Fruit fly (Drosophila melanogaster) whole organism, embryonic: ENCODE results near the gene CG32462.

Experiments
- Aef1 ChIP-seq: fragments of 200-800 bp; sonication (Bioruptor generic); IDR thresholded peaks from 3 replicates; pipeline ENCODE4 v1.3.6; 2022; ENCODE audit warnings: missing biosample characterization, missing genetic modification characterization
- Antp ChIP-seq: fragments of 200-800 bp; sonication (Bioruptor generic); optimal IDR thresholded peaks from 3 replicates; lab custom pipeline; 2016; ENCODE audit warnings: missing biosample characterization, missing genetic modification characterization
- Atf6 ChIP-seq: fragments of 200-800 bp; sonication (Bioruptor generic); IDR thresholded peaks from 2 replicates; pipeline ENCODE4 v1.3.6; 2022; ENCODE audit warnings: missing biosample characterization, missing genetic modification characterization
- BtbVII ChIP-seq: fragments of 200-800 bp; sonication (Bioruptor generic); optimal IDR thresholded peaks from 3 replicates; lab custom pipeline; 2017; ENCODE audit warnings: missing biosample characterization, mild to moderate bottlenecking, missing genetic modification characterization
- CG10209 ChIP-seq: fragments of 200-800 bp; sonication (Bioruptor generic); optimal IDR thresholded peaks from 3 replicates; lab custom pipeline; 2017; ENCODE audit warnings: missing biosample characterization, mild to moderate bottlenecking, missing genetic modification characterization, missing genetic modification reagents
- CG11085 ChIP-seq: fragments of 200-800 bp; sonication (Bioruptor generic); IDR thresholded peaks from 2 replicates; pipeline ENCODE4 v1.3.6; 2022; ENCODE audit warnings: missing biosample characterization, missing genetic modification characterization
- CG12219 ChIP-seq: fragments of 200-800 bp; sonication (Bioruptor generic); optimal IDR thresholded peaks from 3 replicates; lab custom pipeline; 2018; ENCODE audit warnings: missing biosample characterization, mild to moderate bottlenecking, missing genetic modification characterization
- CG13287 ChIP-seq: fragments of 200-800 bp; sonication (Bioruptor generic); IDR thresholded peaks from 2 replicates; pipeline ENCODE4 v1.3.6; 2022; ENCODE audit warnings: missing biosample characterization, missing genetic modification characterization; ENCODE audit not compliant: partially characterized antibody
- CG13775 ChIP-seq: fragments of 200-800 bp; sonication (Bioruptor generic); optimal IDR thresholded peaks from 3 replicates; lab custom pipeline; 2017; ENCODE audit warnings: missing biosample characterization, mild to moderate bottlenecking, missing genetic modification characterization
- CG17829 ChIP-seq: fragments of 200-800 bp; optimal IDR thresholded peaks from 2 replicates; lab custom pipeline; 2019; ENCODE audit warnings: missing biosample characterization, mild to moderate bottlenecking, missing genetic modification characterization, moderate library complexity
- CG18619 ChIP-seq: fragments of 200-800 bp; sonication (Bioruptor generic); optimal IDR thresholded peaks from 3 replicates; lab custom pipeline; 2017; ENCODE audit warnings: missing biosample characterization, mild to moderate bottlenecking, missing genetic modification characterization
- CG4820 ChIP-seq: fragments of 200-800 bp; sonication (Bioruptor generic); optimal IDR thresholded peaks from 3 replicates; lab custom pipeline; 2016; ENCODE audit warnings: missing biosample characterization, missing genetic modification characterization
- CG6683 ChIP-seq: fragments of 200-800 bp; sonication (Bioruptor generic); optimal IDR thresholded peaks from 2 replicates; lab custom pipeline; 2017; ENCODE audit warnings: missing biosample characterization, mild to moderate bottlenecking, missing genetic modification characterization, missing genetic modification reagents
- CG6854 ChIP-seq: fragments of 200-800 bp; sonication (Bioruptor generic); optimal IDR thresholded peaks from 3 replicates; lab custom pipeline; 2017; ENCODE audit warnings: missing biosample characterization, mild to moderate bottlenecking, missing genetic modification characterization
- CG7556 ChIP-seq: fragments of 200-800 bp; sonication (Bioruptor generic); optimal IDR thresholded peaks from 2 replicates; lab custom pipeline; 2017; ENCODE audit warnings: missing biosample characterization, mild to moderate bottlenecking, missing genetic modification characterization
- CG7963 ChIP-seq: fragments of 200-800 bp; sonication (Bioruptor generic); IDR thresholded peaks from 3 replicates; pipeline ENCODE4 v1.3.6; 2022; ENCODE audit warnings: missing biosample characterization, missing genetic modification characterization; ENCODE audit not compliant: partially characterized antibody
- CG8290 ChIP-seq, 3 experiments: fragments of 200-800 bp; sonication (Bioruptor generic); optimal IDR thresholded peaks; 2 replicates each; lab custom pipeline; 2016 to 2019; ENCODE audit warnings: missing biosample characterization in 3 of 3, missing genetic modification characterization in 3 of 3, mild to moderate bottlenecking in 2 of 3, moderate library complexity in 1 of 3
- CG8765 ChIP-seq: fragments of 200-800 bp; sonication (Bioruptor generic); IDR thresholded peaks from 2 replicates; pipeline ENCODE4 v1.3.6; 2022; ENCODE audit warnings: missing biosample characterization, missing genetic modification characterization
- CrebB ChIP-seq: fragments of 200-800 bp; sonication (Bioruptor generic); optimal IDR thresholded peaks from 3 replicates; lab custom pipeline; 2018; ENCODE audit warnings: missing biosample characterization, mild to moderate bottlenecking, missing genetic modification characterization
- Dll ChIP-seq: fragments of 200-800 bp; sonication (Bioruptor generic); IDR thresholded peaks from 4 replicates; pipeline ENCODE4 v1.3.6; 2022; ENCODE audit warnings: missing biosample characterization, missing genetic modification characterization; ENCODE audit not compliant: partially characterized antibody
- Ets97D ChIP-seq: fragments of 200-800 bp; sonication (Bioruptor generic); optimal IDR thresholded peaks from 3 replicates; lab custom pipeline; 2016; ENCODE audit warnings: missing biosample characterization, missing genetic modification characterization
- Kr ChIP-seq: fragments of 200-800 bp; sonication (Bioruptor generic); optimal IDR thresholded peaks from 2 replicates; lab custom pipeline; 2017; ENCODE audit warnings: missing biosample characterization, mild to moderate bottlenecking, missing genetic modification characterization
- Lhr ChIP-seq: fragments of 200-800 bp; sonication (Bioruptor generic); optimal IDR thresholded peaks from 3 replicates; lab custom pipeline; 2017; ENCODE audit warnings: mild to moderate bottlenecking, missing biosample characterization, missing genetic modification reagents, missing genetic modification characterization
- Max ChIP-seq: fragments of 200-800 bp; sonication (Bioruptor generic); optimal IDR thresholded peaks from 2 replicates; lab custom pipeline; 2016; ENCODE audit warnings: missing biosample characterization, mild to moderate bottlenecking, missing genetic modification characterization
- Oaz ChIP-seq: fragments of 200-800 bp; sonication (Bioruptor generic); IDR thresholded peaks from 2 replicates; pipeline ENCODE4 v1.3.6; 2022; ENCODE audit warnings: missing biosample characterization, missing genetic modification characterization
- Ravus ChIP-seq: fragments of 200-800 bp; sonication (Bioruptor generic); IDR thresholded peaks from 2 replicates; pipeline ENCODE4 v1.3.6; 2022; ENCODE audit warnings: missing biosample characterization, missing genetic modification characterization
- Spps ChIP-seq: fragments of 200-800 bp; sonication (Bioruptor generic); optimal IDR thresholded peaks from 2 replicates; lab custom pipeline; 2018; ENCODE audit warnings: missing biosample characterization, mild to moderate bottlenecking, missing genetic modification characterization
- Stat92E ChIP-seq, 3 experiments: fragments of >200 bp in 2 of 3; fragments of 200-800 bp in 1 of 3; sonication (Bioruptor generic) in 1 of 3; optimal IDR thresholded peaks; 2 replicates each; lab custom pipeline; 2017 to 2019; ENCODE audit warnings: missing biosample characterization in 3 of 3, missing genetic modification characterization in 3 of 3, mild to moderate bottlenecking in 1 of 3, moderate library complexity in 1 of 3
- TFAM ChIP-seq: fragments of 200-800 bp; sonication (Bioruptor generic); optimal IDR thresholded peaks from 2 replicates; lab custom pipeline; 2017; ENCODE audit warnings: missing biosample characterization, missing genetic modification characterization, inconsistent platforms
- az2 ChIP-seq: fragments of 200-800 bp; sonication (Bioruptor generic); optimal IDR thresholded peaks from 3 replicates; lab custom pipeline; 2016; ENCODE audit warnings: missing biosample characterization, missing genetic modification characterization
- bab2 ChIP-seq: fragments of 200-800 bp; sonication (Bioruptor generic); optimal IDR thresholded peaks from 2 replicates; lab custom pipeline; 2016; ENCODE audit warnings: missing biosample characterization, missing genetic modification characterization
- bigmax ChIP-seq: fragments of 200-800 bp; sonication (Bioruptor generic); optimal IDR thresholded peaks from 2 replicates; lab custom pipeline; 2018; ENCODE audit warnings: missing biosample characterization, mild to moderate bottlenecking, missing genetic modification characterization
- cg ChIP-seq: fragments of 200-800 bp; sonication (Bioruptor generic); optimal IDR thresholded peaks from 3 replicates; lab custom pipeline; 2019; ENCODE audit warnings: missing biosample characterization, mild to moderate bottlenecking, missing genetic modification characterization, moderate library complexity
- chinmo ChIP-seq: fragments of 200-800 bp; sonication (Bioruptor generic); IDR thresholded peaks from 4 replicates; pipeline ENCODE4 v1.3.6; 2022; ENCODE audit warnings: missing biosample characterization, missing genetic modification characterization; ENCODE audit not compliant: partially characterized antibody
- ci ChIP-seq: fragments of 200-800 bp; sonication (Bioruptor generic); IDR thresholded peaks from 3 replicates; pipeline ENCODE4 v1.3.6; 2022; ENCODE audit warnings: missing biosample characterization, missing genetic modification characterization
- dmrt99B ChIP-seq: fragments of 200-800 bp; sonication (Bioruptor generic); optimal IDR thresholded peaks from 2 replicates; lab custom pipeline; 2018; ENCODE audit warnings: missing biosample characterization, mild to moderate bottlenecking, missing genetic modification characterization, moderate library complexity
- ems ChIP-seq: fragments of 200-800 bp; sonication (Bioruptor generic); optimal IDR thresholded peaks from 3 replicates; lab custom pipeline; 2016; ENCODE audit warnings: missing biosample characterization, missing genetic modification characterization
- ewg ChIP-seq: fragments of 200-800 bp; sonication (Bioruptor generic); optimal IDR thresholded peaks from 3 replicates; lab custom pipeline; 2017; ENCODE audit warnings: mild to moderate bottlenecking, missing biosample characterization, missing genetic modification reagents, missing genetic modification characterization
- jing ChIP-seq: fragments of 200-800 bp; sonication (Bioruptor generic); optimal IDR thresholded peaks from 2 replicates; lab custom pipeline; 2018; ENCODE audit warnings: missing biosample characterization, mild to moderate bottlenecking, missing genetic modification characterization
- lab ChIP-seq: fragments of 200-800 bp; sonication (Bioruptor generic); optimal IDR thresholded peaks from 3 replicates; lab custom pipeline; 2017; ENCODE audit warnings: missing biosample characterization, missing genetic modification characterization, mild to moderate bottlenecking, moderate library complexity, missing genetic modification reagents
- odd ChIP-seq: fragments of 200-800 bp; sonication (Bioruptor generic); optimal IDR thresholded peaks from 2 replicates; lab custom pipeline; 2017; ENCODE audit warnings: missing biosample characterization, mild to moderate bottlenecking, missing genetic modification characterization
- pfk ChIP-seq: fragments of 200-800 bp; sonication (Bioruptor generic); optimal IDR thresholded peaks from 2 replicates; lab custom pipeline; 2018; ENCODE audit warnings: missing biosample characterization, mild to moderate bottlenecking, missing genetic modification characterization, moderate library complexity
- psq ChIP-seq: fragments of 200-800 bp; sonication (Bioruptor generic); optimal IDR thresholded peaks from 2 replicates; lab custom pipeline; 2017; ENCODE audit warnings: missing biosample characterization, missing genetic modification characterization
- pzg ChIP-seq: fragments of 200-800 bp; sonication (Bioruptor generic); optimal IDR thresholded peaks from 3 replicates; lab custom pipeline; 2018; ENCODE audit warnings: missing biosample characterization, mild to moderate bottlenecking, missing genetic modification characterization, moderate library complexity
- sim ChIP-seq: fragments of 200-800 bp; sonication (Bioruptor generic); IDR thresholded peaks from 2 replicates; pipeline ENCODE4 v1.3.6; 2022; ENCODE audit warnings: missing biosample characterization, missing genetic modification characterization
- slbo ChIP-seq: fragments of 200-800 bp; sonication (Bioruptor generic); IDR thresholded peaks from 2 replicates; pipeline ENCODE4 v1.3.6; 2022; ENCODE audit warnings: missing biosample characterization, missing genetic modification characterization
- tgo ChIP-seq: fragments of 200-800 bp; sonication (Bioruptor generic); IDR thresholded peaks from 3 replicates; pipeline ENCODE4 v1.3.6; 2022; ENCODE audit warnings: missing biosample characterization, missing genetic modification characterization
- toy ChIP-seq: fragments of 200-800 bp; sonication (Bioruptor generic); IDR thresholded peaks from 2 replicates; pipeline ENCODE4 v1.3.6; 2022; ENCODE audit warnings: missing biosample characterization, missing genetic modification characterization
- twi ChIP-seq: fragments of 200-800 bp; optimal IDR thresholded peaks from 2 replicates; lab custom pipeline; 2019; ENCODE audit warnings: missing biosample characterization, mild to moderate bottlenecking, missing genetic modification characterization, moderate library complexity

CG32462 gene

DNA sequence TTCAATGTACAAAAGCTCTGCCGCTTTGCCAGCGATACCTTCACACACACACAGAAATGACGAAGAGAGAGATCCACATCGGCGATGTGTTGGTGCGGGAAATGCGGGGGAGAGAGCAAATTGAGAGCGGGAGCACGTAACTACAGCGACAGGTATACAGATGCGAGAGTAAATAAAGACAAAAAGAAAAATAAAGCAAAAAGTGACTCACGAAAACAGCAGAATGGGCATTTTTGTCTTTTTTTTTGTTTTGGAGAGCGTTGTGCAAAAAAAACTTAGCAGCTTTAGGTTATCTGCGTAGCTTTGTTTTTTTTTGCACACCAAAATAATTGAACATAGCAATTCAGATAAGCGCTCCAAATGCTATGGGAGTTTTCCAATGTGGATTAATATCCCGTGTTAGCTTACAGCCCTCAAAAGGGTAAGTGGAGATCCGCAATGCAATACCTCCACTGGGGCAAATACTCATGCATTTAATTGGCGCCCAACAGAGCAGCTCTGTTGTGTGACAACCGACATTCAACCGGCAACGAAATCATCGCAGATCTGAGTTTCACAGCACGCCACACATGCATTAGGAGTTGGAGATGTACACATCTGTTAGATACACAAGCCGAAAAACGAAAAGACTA lies 30.7 kb downstream of the CG32462 start (continued):
- TF ChIP-seq BtbVII (GFP tag; lab: Kevin White, UChicago) (no peak), Ravus (no peak), odd (no peak), pfk (GFP tag; lab: Kevin White, UChicago) (no peak), Spps (tag; lab: Kevin White, UChicago) (no peak), Oaz (GFP tag; lab: Robert Waterston, UW) (no peak), cg (GFP tag; lab: Kevin White, UChicago) (peak; percentile 86), CG8765 (no peak), CG13287 (peak; percentile 40; the same call in 1 of the 2 replicates), ewg (GFP tag; lab: Kevin White, UChicago) (no peak), toy (GFP tag; lab: Robert Waterston, UW) (no peak), CG11085 (no peak), psq (GFP tag; lab: Kevin White, UChicago) (no peak), CG12219 (GFP tag; lab: Kevin White, UChicago) (no peak), dmrt99B (tag; lab: Kevin White, UChicago) (no peak), CrebB (tag; lab: Kevin White, UChicago) (no peak), Aef1 (GFP tag; lab: Robert Waterston, UW) (no peak), CG17829 (tag; lab: Kevin White, UChicago) (no peak), tgo (GFP tag; lab: Robert Waterston, UW) (no peak), Kr (no peak), CG6854 (no peak), Max (GFP tag; lab: Kevin White, UChicago) (no peak), chinmo (GFP tag; lab: Robert Waterston, UW) (peak; percentile 87; the same call in 2 of the 4 replicates), CG7963 (no peak), Ets97D (GFP tag; lab: Kevin White, UChicago) (no peak), pzg (GFP tag; lab: Kevin White, UChicago) (no peak), lab (GFP tag; lab: Kevin White, UChicago) (peak; percentile 48), slbo (GFP tag; lab: Robert Waterston, UW) (no peak), sim (GFP tag; lab: Robert Waterston, UW) (no peak), Lhr (GFP tag; lab: Kevin White, UChicago) (no peak), Antp (no peak), ems (GFP tag; lab: Kevin White, UChicago) (no peak), ci (0 out of 3 replicates have a peak, but pooled peaks have one; percentile 29), twi (no peak), az2 (no peak), jing (GFP tag; lab: Kevin White, UChicago) (no peak), Stat92E (GFP tag; optimal IDR thresholded peaks at IDR 0.05; lab: Kevin White, UChicago) (no peak), CG18619 (GFP tag; lab: Kevin White, UChicago) (no peak), CG10209 (GFP tag; lab: Kevin White, UChicago) (no peak), CG7556 (GFP tag; lab: Kevin White, UChicago) (no peak), Dll (GFP tag; lab: Robert Waterston, UW) (no peak), Atf6 (GFP tag; lab: Robert Waterston, UW) (peak; percentile 46), CG8290 (GFP tag; optimal IDR thresholded peaks at IDR 0.05; lab: Kevin White, UChicago) (no peak), CG8290 (tag; optimal IDR thresholded peaks at IDR 0.05; lab: Kevin White, UChicago) (peak in 1 of 2 experiments; percentile 51), bab2 (no peak), CG6683 (no peak), bigmax (no peak), CG13775 (GFP tag; lab: Kevin White, UChicago) (no peak), CG4820 (GFP tag; lab: Kevin White, UChicago) (no peak), TFAM (GFP tag; lab: Kevin White, UChicago) (no peak)
